Worm (Caenorhabditis elegans) whole organism, young adult: ENCODE measurements around the gene syg-1.

ENCODE experiments used
- B0035.1 ChIP-seq: sonication (generic microtip); optimal IDR thresholded peaks from 2 replicates; lab custom pipeline; 2016; ENCODE audit warnings: missing genetic modification characterization, mild to moderate bottlenecking, missing compliant biosample characterization, missing genotype, missing genetic modification reagents
- ama-1 ChIP-seq, 3 experiments: fragments of 150-350 bp in 1 of 3; sonication (generic microtip) in 2 of 3; optimal IDR thresholded peaks; 2 replicates each; lab custom pipeline; 2014 to 2018; ENCODE audit warnings: missing biosample characterization in 2 of 3, missing genetic modification characterization in 2 of 3, missing genetic modification reagents in 2 of 3
- ceh-40 ChIP-seq: fragments of 200-800 bp; sonication (Bioruptor generic); IDR thresholded peaks from 2 replicates; pipeline ENCODE4 v1.3.6; 2022; ENCODE audit warnings: missing genetic modification characterization, missing compliant biosample characterization
- lin-26 ChIP-seq: fragments of 200-800 bp; sonication (Bioruptor generic); IDR thresholded peaks from 2 replicates; pipeline ENCODE4 v1.3.6; 2022; ENCODE audit warnings: missing genetic modification reagents, missing genetic modification characterization, missing compliant biosample characterization
- lin-54 ChIP-seq: fragments of 200-800 bp; sonication (Bioruptor generic); optimal IDR thresholded peaks from 2 replicates; lab custom pipeline; 2018; ENCODE audit warnings: mild to moderate bottlenecking, missing genetic modification characterization, missing compliant biosample characterization
- snpc-4 ChIP-seq, 5 experiments: fragments of 150-350 bp in 1 of 5; sonication (generic microtip) in 4 of 5; optimal IDR thresholded peaks; 2 replicates each; lab custom pipeline; 2014 to 2018; ENCODE audit warnings: missing genetic modification characterization in 5 of 5, missing biosample characterization in 3 of 5, antibody characterized with exemption in 2 of 5, mild to moderate bottlenecking in 2 of 5, missing compliant biosample characterization in 2 of 5, missing genotype in 2 of 5, moderate library complexity in 2 of 5, missing genetic modification reagents in 1 of 5
- unc-62 ChIP-seq: fragments of 150-350 bp; optimal IDR thresholded peaks from 2 replicates; lab custom pipeline; 2014; ENCODE audit warnings: missing biosample characterization, missing genetic modification reagents, missing genetic modification characterization
- zfh-2 ChIP-seq: fragments of 200-800 bp; sonication (Bioruptor generic); conservative IDR thresholded peaks from 2 replicates; pipeline ENCODE4 v1.3.6; 2022; ENCODE audit warnings: missing genetic modification reagents, missing genetic modification characterization, missing compliant biosample characterization

DNA sequence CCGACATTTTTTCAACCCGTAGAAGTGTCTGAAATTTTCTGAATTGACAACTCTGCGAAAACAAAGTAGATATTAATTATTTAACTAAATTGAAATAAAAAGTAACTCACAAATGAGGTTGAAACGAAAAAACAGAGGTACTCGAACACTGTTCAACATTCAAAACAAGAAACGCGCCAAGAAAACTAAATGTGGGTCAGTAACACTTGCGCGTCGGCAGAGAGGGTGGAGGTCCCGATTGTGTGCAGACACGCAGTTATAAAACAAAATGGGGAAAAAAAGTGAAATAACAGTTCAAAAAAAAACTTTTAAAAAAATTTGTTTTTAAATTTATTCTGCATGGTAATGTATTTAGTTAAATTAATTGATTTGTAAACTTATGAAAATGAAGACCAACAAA lies 44.3 kb upstream of the syg-1 start:
- no peak for TF ChIP-seq zfh-2 (GFP tag; lab: Robert Waterston, UW)
- TF ChIP-seq lin-54 (GFP tag; lab: Kevin White, UChicago) = no peak
- no peak for TF ChIP-seq B0035.1 (tag; lab: Kevin White, UChicago)
- no peak for TF ChIP-seq snpc-4 (GFP tag; optimal IDR thresholded peaks at IDR 0.05; lab: Kevin White, UChicago)
- no peak for TF ChIP-seq snpc-4 (tag; optimal IDR thresholded peaks at IDR 0.05; lab: Kevin White, UChicago)
- TF ChIP-seq lin-26 (GFP tag; lab: Robert Waterston, UW) = no peak
- TF ChIP-seq ama-1 (optimal IDR thresholded peaks at IDR 0.05; lab: Kevin White, UChicago) = no peak
- no peak for TF ChIP-seq ama-1 (GFP tag; optimal IDR thresholded peaks at IDR 0.05; lab: Kevin White, UChicago)
- TF ChIP-seq unc-62 (GFP tag; lab: Kevin White, UChicago) = no peak
- TF ChIP-seq ceh-40 = no peak
